Fruit fly (Drosophila melanogaster) whole organism, embryonic: ENCODE results near the gene CG10948.

Experiments used
- ATbp ChIP-seq: fragments of 200-800 bp; sonication (Bioruptor generic); optimal IDR thresholded peaks from 2 replicates; lab custom pipeline; 2017; ENCODE audit warnings: missing biosample characterization, mild to moderate bottlenecking, missing genetic modification characterization, missing genetic modification reagents
- Antp ChIP-seq: fragments of 200-800 bp; sonication (Bioruptor generic); optimal IDR thresholded peaks from 3 replicates; lab custom pipeline; 2016; ENCODE audit warnings: missing biosample characterization, missing genetic modification characterization
- C15 ChIP-seq: fragments of 200-800 bp; sonication (Bioruptor generic); IDR thresholded peaks from 3 replicates; pipeline ENCODE4 v1.3.6; 2022; ENCODE audit warnings: missing biosample characterization, missing genetic modification characterization
- CG13287 ChIP-seq: fragments of 200-800 bp; sonication (Bioruptor generic); IDR thresholded peaks from 2 replicates; pipeline ENCODE4 v1.3.6; 2022; ENCODE audit warnings: missing biosample characterization, missing genetic modification characterization; ENCODE audit not compliant: partially characterized antibody
- CG15269 ChIP-seq: fragments of 200-800 bp; sonication (Bioruptor generic); optimal IDR thresholded peaks from 2 replicates; lab custom pipeline; 2018; ENCODE audit warnings: missing biosample characterization, mild to moderate bottlenecking, missing genetic modification characterization, moderate library complexity
- CG15514 ChIP-seq: fragments of 200-800 bp; sonication (Bioruptor generic); optimal IDR thresholded peaks from 3 replicates; lab custom pipeline; 2017; ENCODE audit warnings: missing biosample characterization, missing genetic modification characterization, mild to moderate bottlenecking, moderate library complexity, missing genetic modification reagents
- CG17912 ChIP-seq: fragments of 200-800 bp; sonication (Bioruptor generic); optimal IDR thresholded peaks from 2 replicates; lab custom pipeline; 2018; ENCODE audit warnings: missing biosample characterization, mild to moderate bottlenecking, missing genetic modification characterization
- CG1832 ChIP-seq: fragments of 200-800 bp; sonication (Bioruptor generic); optimal IDR thresholded peaks from 2 replicates; lab custom pipeline; 2017; ENCODE audit warnings: missing biosample characterization, mild to moderate bottlenecking, missing genetic modification characterization, inconsistent platforms
- CG2889 ChIP-seq: fragments of 200-800 bp; sonication (Bioruptor generic); IDR thresholded peaks from 3 replicates; pipeline ENCODE4 v1.3.6; 2022; ENCODE audit warnings: missing biosample characterization, missing genetic modification characterization
- CG3281 ChIP-seq: fragments of 200-800 bp; sonication (Bioruptor generic); optimal IDR thresholded peaks from 3 replicates; lab custom pipeline; 2017; ENCODE audit warnings: missing biosample characterization, mild to moderate bottlenecking, missing genetic modification characterization
- CG34376 ChIP-seq: fragments of 200-800 bp; sonication (Bioruptor generic); optimal IDR thresholded peaks from 2 replicates; lab custom pipeline; 2018; ENCODE audit warnings: missing biosample characterization, mild to moderate bottlenecking, missing genetic modification characterization
- CG43689 ChIP-seq: fragments of 200-800 bp; sonication (Bioruptor generic); IDR thresholded peaks from 2 replicates; pipeline ENCODE4 v1.3.6; 2022; ENCODE audit warnings: missing biosample characterization, missing genetic modification characterization
- CG4707 ChIP-seq: fragments of 200-800 bp; sonication (Bioruptor generic); optimal IDR thresholded peaks from 2 replicates; lab custom pipeline; 2018; ENCODE audit warnings: missing biosample characterization, mild to moderate bottlenecking, missing genetic modification characterization, moderate library complexity
- CG6813 ChIP-seq: fragments of 200-800 bp; sonication (Bioruptor generic); optimal IDR thresholded peaks from 2 replicates; lab custom pipeline; 2017; ENCODE audit warnings: missing biosample characterization, missing genetic modification characterization, mild to moderate bottlenecking, moderate library complexity, missing genetic modification reagents
- CG6854 ChIP-seq: fragments of 200-800 bp; sonication (Bioruptor generic); optimal IDR thresholded peaks from 3 replicates; lab custom pipeline; 2017; ENCODE audit warnings: missing biosample characterization, mild to moderate bottlenecking, missing genetic modification characterization
- CG7372 ChIP-seq: fragments of 200-800 bp; sonication (Bioruptor generic); IDR thresholded peaks from 2 replicates; pipeline ENCODE4 v1.3.6; 2022; ENCODE audit warnings: missing biosample characterization, missing genetic modification characterization
- CG7745 ChIP-seq: fragments of 200-800 bp; sonication (Bioruptor generic); optimal IDR thresholded peaks from 2 replicates; lab custom pipeline; 2018; ENCODE audit warnings: missing biosample characterization, mild to moderate bottlenecking, missing genetic modification characterization, moderate library complexity
- CG7786 ChIP-seq: fragments of 200-800 bp; sonication (Bioruptor generic); optimal IDR thresholded peaks from 2 replicates; lab custom pipeline; 2016; ENCODE audit warnings: missing biosample characterization, missing genetic modification characterization
- Dfd ChIP-seq, 2 experiments: fragments of >200 bp; optimal IDR thresholded peaks; 2 replicates each; lab custom pipeline; 2017; ENCODE audit warnings: missing biosample characterization in 2 of 2, missing genetic modification characterization in 2 of 2
- Elba2 ChIP-seq: fragments of 200-800 bp; sonication (Bioruptor generic); optimal IDR thresholded peaks from 3 replicates; lab custom pipeline; 2016; ENCODE audit warnings: missing biosample characterization, missing genetic modification characterization
- HmgZ ChIP-seq: fragments of 200-800 bp; sonication (Bioruptor generic); optimal IDR thresholded peaks from 2 replicates; lab custom pipeline; 2018; ENCODE audit warnings: missing biosample characterization, mild to moderate bottlenecking, missing genetic modification characterization
- MBD-R2 ChIP-seq: fragments of 200-800 bp; sonication (Bioruptor generic); IDR thresholded peaks from 2 replicates; pipeline ENCODE4 v1.3.6; 2022; ENCODE audit warnings: missing biosample characterization, missing genetic modification characterization
- Mad ChIP-seq: fragments of 200-800 bp; sonication (Bioruptor generic); optimal IDR thresholded peaks from 2 replicates; lab custom pipeline; 2016; ENCODE audit warnings: missing biosample characterization, missing genetic modification characterization
- Rx ChIP-seq: fragments of 200-800 bp; sonication (Bioruptor generic); IDR thresholded peaks from 2 replicates; pipeline ENCODE4 v1.3.6; 2022; ENCODE audit warnings: missing biosample characterization, missing genetic modification characterization
- Scr ChIP-seq: fragments of 200-800 bp; sonication (Bioruptor generic); IDR thresholded peaks from 2 replicates; pipeline ENCODE4 v1.3.6; 2022; ENCODE audit warnings: missing biosample characterization, missing genetic modification characterization; ENCODE audit not compliant: partially characterized antibody
- Trl ChIP-seq, 3 experiments: fragments of >200 bp in 2 of 3; fragments of 200-800 bp in 1 of 3; sonication (Bioruptor generic) in 1 of 3; optimal IDR thresholded peaks; 2 replicates in 1 of 3; 3 replicates in 2 of 3; lab custom pipeline; 2016 to 2017; ENCODE audit warnings: missing biosample characterization in 1 of 3, missing genetic modification characterization in 1 of 3
- ash1 ChIP-seq: fragments of 200-800 bp; sonication (Bioruptor generic); optimal IDR thresholded peaks from 2 replicates; lab custom pipeline; 2018; ENCODE audit warnings: missing biosample characterization, mild to moderate bottlenecking, missing genetic modification characterization
- ato ChIP-seq: fragments of 200-800 bp; sonication (Bioruptor generic); IDR thresholded peaks from 2 replicates; pipeline ENCODE4 v1.3.6; 2022; ENCODE audit warnings: missing biosample characterization, missing genetic modification characterization; ENCODE audit not compliant: partially characterized antibody
- bsh ChIP-seq, 2 experiments: fragments of 200-800 bp; sonication (Bioruptor generic); optimal IDR thresholded peaks; 2 replicates each; lab custom pipeline; 2017 to 2018; ENCODE audit warnings: mild to moderate bottlenecking in 2 of 2, missing biosample characterization in 2 of 2, missing genetic modification characterization in 2 of 2, moderate library complexity in 1 of 2
- cg ChIP-seq: fragments of 200-800 bp; sonication (Bioruptor generic); optimal IDR thresholded peaks from 3 replicates; lab custom pipeline; 2019; ENCODE audit warnings: missing biosample characterization, mild to moderate bottlenecking, missing genetic modification characterization, moderate library complexity
- chm ChIP-seq: fragments of 200-800 bp; sonication (Bioruptor generic); IDR thresholded peaks from 2 replicates; pipeline ENCODE4 v1.3.6; 2022; ENCODE audit warnings: missing biosample characterization, missing genetic modification characterization
- crol ChIP-seq: fragments of 200-800 bp; sonication (Bioruptor generic); IDR thresholded peaks from 2 replicates; pipeline ENCODE4 v1.3.6; 2022; ENCODE audit warnings: missing biosample characterization, missing genetic modification characterization
- crp ChIP-seq, 2 experiments: fragments of 200-800 bp; sonication (Bioruptor generic); optimal IDR thresholded peaks; 2 replicates in 1 of 2; 3 replicates in 1 of 2; lab custom pipeline; 2017; ENCODE audit warnings: missing biosample characterization in 2 of 2, missing genetic modification characterization in 2 of 2, mild to moderate bottlenecking in 1 of 2, moderate library complexity in 1 of 2
- dpn ChIP-seq, 2 experiments: fragments of 200-800 bp; sonication (Bioruptor generic); optimal IDR thresholded peaks; 3 replicates each; lab custom pipeline; 2016; ENCODE audit warnings: missing biosample characterization in 2 of 2, missing genetic modification characterization in 2 of 2
- fd64A ChIP-seq: fragments of 200-800 bp; sonication (Bioruptor generic); optimal IDR thresholded peaks from 3 replicates; lab custom pipeline; 2018; ENCODE audit warnings: missing biosample characterization, mild to moderate bottlenecking, missing genetic modification characterization
- gro ChIP-seq: fragments of 200-800 bp; sonication (Bioruptor generic); optimal IDR thresholded peaks from 2 replicates; lab custom pipeline; 2016; ENCODE audit warnings: missing biosample characterization, missing genetic modification characterization
- h ChIP-seq: fragments of >200 bp; optimal IDR thresholded peaks from 2 replicates; lab custom pipeline; 2017
- hkb ChIP-seq, 2 experiments: fragments of 200-800 bp in 1 of 2; fragments of >200 bp in 1 of 2; sonication (Bioruptor generic) in 1 of 2; IDR thresholded peaks in 1 of 2; optimal IDR thresholded peaks in 1 of 2; 2 replicates each; pipeline versions ENCODE4 v1.3.6 to Lab custom; 2017 to 2022; ENCODE audit warnings: missing biosample characterization in 1 of 2, missing genetic modification characterization in 1 of 2
- insv ChIP-seq, 2 experiments: fragments of 200-800 bp; sonication (Bioruptor generic); optimal IDR thresholded peaks; 3 replicates each; lab custom pipeline; 2016 to 2018; ENCODE audit warnings: missing biosample characterization in 2 of 2, missing genetic modification characterization in 2 of 2
- ken ChIP-seq: fragments of 200-800 bp; sonication (Bioruptor generic); IDR thresholded peaks from 3 replicates; pipeline ENCODE4 v1.3.6; 2022; ENCODE audit warnings: missing biosample characterization, missing genetic modification characterization
- nmo ChIP-seq: fragments of 200-800 bp; sonication (Bioruptor generic); optimal IDR thresholded peaks from 2 replicates; lab custom pipeline; 2018; ENCODE audit warnings: missing biosample characterization, mild to moderate bottlenecking, missing genetic modification characterization, moderate library complexity
- peb ChIP-seq: fragments of 200-800 bp; sonication (Bioruptor generic); IDR thresholded peaks from 2 replicates; pipeline ENCODE4 v1.3.6; 2022; ENCODE audit warnings: missing biosample characterization, missing genetic modification characterization
- pum ChIP-seq: fragments of 200-800 bp; sonication (Bioruptor generic); optimal IDR thresholded peaks from 2 replicates; lab custom pipeline; 2016; ENCODE audit warnings: missing biosample characterization, missing genetic modification characterization
- ranshi ChIP-seq: fragments of 200-800 bp; sonication (Bioruptor generic); IDR thresholded peaks from 2 replicates; pipeline ENCODE4 v1.3.6; 2022; ENCODE audit warnings: missing biosample characterization, missing genetic modification characterization
- run ChIP-seq: fragments of 200-800 bp; sonication (Bioruptor generic); optimal IDR thresholded peaks from 3 replicates; lab custom pipeline; 2018; ENCODE audit warnings: missing biosample characterization, mild to moderate bottlenecking, missing genetic modification characterization
- scrt ChIP-seq: fragments of 200-800 bp; sonication (Bioruptor generic); optimal IDR thresholded peaks from 2 replicates; lab custom pipeline; 2018; ENCODE audit warnings: missing biosample characterization, mild to moderate bottlenecking, missing genetic modification characterization, moderate library complexity
- sens ChIP-seq: fragments of 200-800 bp; sonication (Bioruptor generic); peaks from one replicate; lab custom pipeline; 2016; ENCODE audit warnings: missing biosample characterization, missing genetic modification characterization
- slbo ChIP-seq: fragments of 200-800 bp; sonication (Bioruptor generic); IDR thresholded peaks from 2 replicates; pipeline ENCODE4 v1.3.6; 2022; ENCODE audit warnings: missing biosample characterization, missing genetic modification characterization
- z ChIP-seq: fragments of 200-800 bp; sonication (Bioruptor generic); IDR thresholded peaks from 3 replicates; pipeline ENCODE4 v1.3.6; 2022; ENCODE audit warnings: missing biosample characterization, missing genetic modification characterization
- zfh1 ChIP-seq: fragments of 200-800 bp; sonication (Bioruptor generic); IDR thresholded peaks from 3 replicates; pipeline ENCODE4 v1.3.6; 2022; ENCODE audit warnings: missing biosample characterization, missing genetic modification characterization

CG10948 gene

dm6 chr3L:12849867-12850301 is at the start of gene CG10948, which contains the start of gene Wbp2 (continued):
- TF ChIP-seq Scr (peak; percentile 61), ash1 (GFP tag; lab: Kevin White, UChicago) (no peak), chm (GFP tag; lab: Robert Waterston, UW) (no peak), ken (GFP tag; lab: Robert Waterston, UW) (no peak), CG15269 (tag; lab: Kevin White, UChicago) (no peak), dpn (GFP tag; optimal IDR thresholded peaks at IDR 0.05; lab: Kevin White, UChicago) (no peak), CG3281 (GFP tag; lab: Kevin White, UChicago) (peak; percentile 72), CG34376 (GFP tag; lab: Kevin White, UChicago) (peak; percentile 25), CG43689 (GFP tag; lab: Robert Waterston, UW) (no peak), Antp (GFP tag; lab: Kevin White, UChicago) (no peak), peb (GFP tag; lab: Robert Waterston, UW) (no peak), Trl (optimal IDR thresholded peaks at IDR 0.05; lab: Kevin White, UChicago) (no peak), Trl (GFP tag; optimal IDR thresholded peaks at IDR 0.05; lab: Kevin White, UChicago) (no peak), bsh (GFP tag; optimal IDR thresholded peaks at IDR 0.05; lab: Kevin White, UChicago) (peak in 1 of 2 experiments; percentile 48), CG15514 (GFP tag; lab: Kevin White, UChicago) (no peak), crp (GFP tag; optimal IDR thresholded peaks at IDR 0.05; lab: Kevin White, UChicago) (peak; percentile 34 to 90), CG4707 (GFP tag; lab: Kevin White, UChicago) (no peak), gro (peak; percentile 39), Dfd (GFP tag; optimal IDR thresholded peaks at IDR 0.05; lab: Kevin White, UChicago) (no peak), zfh1 (no peak), MBD-R2 (GFP tag; lab: Robert Waterston, UW) (peak; percentile 66), insv (GFP tag; optimal IDR thresholded peaks at IDR 0.05; lab: Kevin White, UChicago) (no peak), Mad (GFP tag; lab: Kevin White, UChicago) (no peak), z (no peak), C15 (GFP tag; lab: Robert Waterston, UW) (no peak), CG13287 (GFP tag; lab: Robert Waterston, UW) (peak; percentile 77), CG7745 (tag; lab: Kevin White, UChicago) (no peak), nmo (GFP tag; lab: Kevin White, UChicago) (no peak), fd64A (GFP tag; lab: Kevin White, UChicago) (no peak), sens (GFP tag; lab: Kevin White, UChicago) (peak; percentile 88), run (no peak), CG1832 (GFP tag; lab: Kevin White, UChicago) (no peak), HmgZ (tag; lab: Kevin White, UChicago) (peak; percentile 9), ranshi (GFP tag; lab: Robert Waterston, UW) (peak; percentile 83; the same call in 1 of the 2 replicates), CG2889 (no peak), CG6813 (GFP tag; lab: Kevin White, UChicago) (no peak), CG7786 (GFP tag; lab: Kevin White, UChicago) (no peak), CG17912 (GFP tag; lab: Kevin White, UChicago) (no peak), slbo (GFP tag; lab: Robert Waterston, UW) (no peak), scrt (GFP tag; lab: Kevin White, UChicago) (peak; percentile 19), CG7372 (GFP tag; lab: Robert Waterston, UW) (no peak), cg (GFP tag; lab: Kevin White, UChicago) (no peak), Elba2 (GFP tag; lab: Kevin White, UChicago) (no peak), crol (GFP tag; lab: Robert Waterston, UW) (no peak; the same call in 1 of the 2 replicates), ATbp (GFP tag; lab: Kevin White, UChicago) (no peak), h (lab: Kevin White, UChicago) (no peak), pum (GFP tag; lab: Kevin White, UChicago) (no peak), hkb (optimal IDR thresholded peaks at IDR 0.05; lab: Kevin White, UChicago) (no peak), hkb (GFP tag; IDR thresholded peaks at IDR 0.05; lab: Robert Waterston, UW) (no peak), Rx (no peak), CG6854 (GFP tag; lab: Kevin White, UChicago) (peak; percentile 47), ato (GFP tag; lab: Robert Waterston, UW) (no peak)
